Fruit fly (Drosophila melanogaster) whole organism: ENCODE measurements around the gene CG3744.

Experiments used
- CG8478 ChIP-seq: fragments of >200 bp; optimal IDR thresholded peaks from 2 replicates; lab custom pipeline; 2018; ENCODE audit warnings: inconsistent platforms
- Dll ChIP-seq: fragments of >200 bp; optimal IDR thresholded peaks from 2 replicates; lab custom pipeline; 2017
- EcR ChIP-seq, 2 experiments: fragments of >200 bp; optimal IDR thresholded peaks; 2 replicates each; lab custom pipeline; 2017; ENCODE audit warnings: missing biosample characterization in 2 of 2, missing genetic modification characterization in 2 of 2, missing genetic modification reagents in 2 of 2
- pan ChIP-seq: fragments of >200 bp; optimal IDR thresholded peaks from 2 replicates; lab custom pipeline; 2017
- psq ChIP-seq: fragments of >200 bp; optimal IDR thresholded peaks from 2 replicates; lab custom pipeline; 2017
- usp ChIP-seq: fragments of >200 bp; optimal IDR thresholded peaks from 2 replicates; lab custom pipeline; 2017; ENCODE audit warnings: missing biosample characterization, missing genetic modification characterization, mixed read lengths

The CG3744 gene

DNA sequence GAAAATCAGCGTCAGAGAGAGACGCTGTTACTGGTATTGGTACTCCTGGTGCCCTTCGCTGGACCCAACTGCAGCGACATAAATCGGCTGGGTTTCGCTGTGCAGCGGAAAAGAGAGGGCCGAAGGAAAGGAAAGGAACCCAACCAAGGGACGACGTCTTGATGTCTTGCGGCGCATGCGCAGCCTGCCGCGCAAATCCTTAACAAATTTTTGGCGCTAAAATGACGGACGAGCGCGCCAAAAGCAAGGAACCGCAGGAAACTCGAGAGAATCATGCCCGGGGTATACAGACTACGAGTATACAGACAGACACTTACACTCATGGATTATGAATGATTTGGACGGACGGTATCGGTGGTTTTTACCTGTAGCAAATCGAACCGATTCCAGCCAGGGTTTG lies 9.5 kb downstream of the CG3744 start:
- no peak for TF ChIP-seq CG8478 (lab: Kevin White, UChicago)
- no peak for TF ChIP-seq EcR (GFP tag; optimal IDR thresholded peaks at IDR 0.05; lab: Kevin White, UChicago)
- TF ChIP-seq psq (lab: Kevin White, UChicago) = no peak
- no peak for TF ChIP-seq Dll (lab: Kevin White, UChicago)
- no peak for TF ChIP-seq usp (GFP tag; lab: Kevin White, UChicago)
- no peak for TF ChIP-seq pan (lab: Kevin White, UChicago)

dm6 chr3R:24864719-24865400 lies 11.6 kb downstream of the CG3744 start, which contains the start of the genes Srg1 and Elal:
Gene Srg1, minus strand, starts transcription at chr3R:24864732.
Gene Elal, plus strand, starts transcription at chr3R:24865350.
- no peak for TF ChIP-seq pan (lab: Kevin White, UChicago)
- TF ChIP-seq usp (GFP tag; lab: Kevin White, UChicago) = no peak
- no peak for TF ChIP-seq psq (lab: Kevin White, UChicago)
- TF ChIP-seq Dll (lab: Kevin White, UChicago) = no peak
- TF ChIP-seq CG8478 (lab: Kevin White, UChicago) = no peak
- TF ChIP-seq EcR (GFP tag; optimal IDR thresholded peaks at IDR 0.05; lab: Kevin White, UChicago) = no peak

- TF ChIP-seq EcR (GFP tag; optimal IDR thresholded peaks at IDR 0.05; lab: Kevin White, UChicago) = no peak
- TF ChIP-seq pan (lab: Kevin White, UChicago) = no peak
- no peak for TF ChIP-seq psq (lab: Kevin White, UChicago)
- TF ChIP-seq usp (GFP tag; lab: Kevin White, UChicago) = no peak
These were observed 12.6 kb downstream of the CG3744 start for dm6 chr3R:24863894-24864293.

DNA sequence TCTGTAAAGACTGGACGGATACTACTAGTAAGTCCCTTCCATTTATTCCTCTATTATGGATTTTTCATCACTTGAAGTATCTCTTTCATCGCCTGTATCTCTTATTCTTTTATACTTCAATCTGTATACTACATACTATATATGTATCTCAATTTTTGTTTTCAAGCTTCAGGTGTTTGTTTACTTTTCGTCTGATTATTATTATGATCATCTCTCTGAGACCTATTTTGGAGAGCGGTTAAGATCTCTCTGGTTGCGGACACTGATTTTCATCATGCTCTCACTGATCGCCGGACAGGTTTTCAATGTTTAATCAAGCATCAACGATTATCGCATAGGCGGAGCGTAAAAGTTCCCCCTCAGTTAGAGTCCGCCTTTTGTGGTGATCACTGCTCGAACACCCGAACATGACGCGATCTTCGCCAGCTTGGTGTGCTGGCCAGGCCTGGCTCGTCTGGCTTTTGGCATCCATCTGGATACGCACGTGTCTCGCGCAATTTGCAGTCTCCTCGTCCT lies 13.8 kb downstream of the CG3744 start, which contains the start of gene CG7016:
Gene CG7016, plus strand, starts transcription at position 358 of the 516 bp plus-strand sequence.
- no peak for TF ChIP-seq EcR (GFP tag; optimal IDR thresholded peaks at IDR 0.05; lab: Kevin White, UChicago)
- no peak for TF ChIP-seq pan (lab: Kevin White, UChicago)
- TF ChIP-seq usp (GFP tag; lab: Kevin White, UChicago) = no peak
- no peak for TF ChIP-seq psq (lab: Kevin White, UChicago)

dm6 chr3R:24862065-24862464 lies 14.4 kb downstream of the CG3744 start, which contains the start of gene CG13640:
Gene CG13640, minus strand, starts transcription at chr3R:24862165.
- TF ChIP-seq psq (lab: Kevin White, UChicago) (no peak), pan (lab: Kevin White, UChicago) (no peak), Dll (lab: Kevin White, UChicago) (no peak), EcR (GFP tag; optimal IDR thresholded peaks at IDR 0.05; lab: Kevin White, UChicago) (no peak), CG8478 (lab: Kevin White, UChicago) (no peak), usp (GFP tag; lab: Kevin White, UChicago) (no peak)

- TF ChIP-seq Dll (lab: Kevin White, UChicago) = no peak
These were observed 16.1 kb downstream of the CG3744 start, which contains the start of gene CG13639 for dm6 chr3R:24860316-24860826. Gene CG13639, minus strand, starts transcription at chr3R:24860366.

DNA sequence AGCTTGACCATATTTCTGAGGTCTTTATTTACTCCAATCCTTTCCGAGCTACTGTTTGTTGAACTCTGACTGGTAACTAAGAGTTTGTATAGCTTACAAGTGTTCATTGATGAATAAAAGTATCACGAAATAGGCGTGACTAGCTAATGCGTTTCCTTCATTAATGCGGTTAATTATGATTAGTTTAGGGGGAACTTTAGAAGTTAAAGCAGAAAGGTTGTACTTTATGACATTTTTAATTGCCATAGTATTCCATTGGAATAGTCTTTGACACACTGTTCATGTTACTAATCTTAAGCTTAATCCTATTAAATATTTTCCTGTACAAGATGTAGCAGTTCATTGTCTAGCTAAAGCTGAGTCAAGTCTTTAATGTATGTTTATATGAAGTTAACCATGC lies 16.8 kb downstream of the CG3744 start, which contains the start of gene ppk22:
Gene ppk22, minus strand, starts transcription at position 101 of the 400 bp plus-strand sequence.
- TF ChIP-seq pan (lab: Kevin White, UChicago) (no peak), EcR (GFP tag; optimal IDR thresholded peaks at IDR 0.05; lab: Kevin White, UChicago) (no peak), Dll (lab: Kevin White, UChicago) (no peak), usp (GFP tag; lab: Kevin White, UChicago) (no peak), CG8478 (lab: Kevin White, UChicago) (no peak), psq (lab: Kevin White, UChicago) (no peak)

DNA sequence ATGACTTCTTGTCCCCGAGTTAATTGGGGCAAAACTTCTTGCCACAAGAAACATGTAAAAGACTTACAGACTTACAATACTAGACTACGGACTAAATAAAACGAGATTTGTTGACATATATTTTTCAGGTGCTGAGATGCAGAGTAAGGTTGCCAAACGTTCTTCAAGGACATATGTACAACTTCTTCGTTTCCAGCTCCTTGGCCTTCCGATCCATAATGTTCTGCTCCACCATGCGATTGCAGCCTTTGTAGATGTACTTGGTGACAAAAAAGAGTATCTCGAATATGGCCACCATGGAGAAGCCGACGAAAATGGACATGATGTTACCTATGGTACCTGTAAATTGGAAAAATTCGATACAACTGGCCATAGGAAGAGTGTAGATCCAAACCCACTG lies 19.0 kb downstream of the CG3744 start, which contains the start of gene CAH4:
Gene CAH4, minus strand, starts transcription at position 101 of the 400 bp plus-strand sequence.
- no peak for TF ChIP-seq CG8478 (lab: Kevin White, UChicago)
- TF ChIP-seq Dll (lab: Kevin White, UChicago) = no peak
- TF ChIP-seq psq (lab: Kevin White, UChicago) = no peak

DNA sequence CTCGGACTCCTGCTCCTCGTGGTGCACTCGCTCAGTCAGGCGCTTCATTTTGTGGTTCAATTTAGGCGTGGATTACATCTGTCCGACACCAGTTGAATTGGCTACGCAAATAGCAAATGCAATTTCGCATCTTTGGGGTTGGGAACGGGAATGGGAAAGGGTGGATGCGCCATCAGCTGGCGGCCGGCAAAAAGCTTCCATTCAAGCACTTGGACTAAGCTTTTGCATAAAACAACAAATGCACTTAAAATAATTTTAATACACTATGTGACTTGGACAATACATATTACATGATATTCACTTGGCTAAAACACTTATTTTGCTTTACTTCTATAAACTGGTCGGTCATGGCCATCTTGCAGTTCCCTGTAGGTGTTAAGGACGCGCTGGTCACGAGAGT lies 20.3 kb downstream of the CG3744 start, which contains the start of gene HDAC11:
Gene HDAC11, minus strand, starts transcription at position 101 of the 400 bp plus-strand sequence.
- TF ChIP-seq psq (lab: Kevin White, UChicago) (no peak), usp (GFP tag; lab: Kevin White, UChicago) (no peak), CG8478 (lab: Kevin White, UChicago) (no peak), pan (lab: Kevin White, UChicago) (no peak), Dll (lab: Kevin White, UChicago) (no peak), EcR (GFP tag; optimal IDR thresholded peaks at IDR 0.05; lab: Kevin White, UChicago) (no peak)

DNA sequence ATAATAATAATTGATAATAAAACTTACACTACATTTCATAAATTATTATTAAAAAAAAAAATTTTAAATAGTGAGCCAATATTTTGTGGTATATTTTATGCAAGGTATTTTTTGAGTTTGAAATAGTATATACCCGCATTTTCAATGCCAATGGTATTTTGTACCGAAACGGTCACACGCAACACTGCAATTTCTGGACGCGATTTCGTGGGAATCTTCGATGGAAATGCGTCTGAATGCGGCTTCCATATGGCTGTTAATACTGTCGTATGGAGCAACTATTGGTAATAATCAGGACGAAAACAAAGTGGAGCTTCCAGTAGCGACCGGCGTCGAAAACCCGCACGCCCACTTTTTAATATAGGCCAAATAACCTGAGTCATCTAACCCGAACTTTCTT lies 25.0 kb downstream of the CG3744 start, which contains the start of gene Nct:
Gene Nct, plus strand, starts transcription at position 173 of the 400 bp plus-strand sequence.
- no peak for TF ChIP-seq Dll (lab: Kevin White, UChicago)
- no peak for TF ChIP-seq EcR (GFP tag; optimal IDR thresholded peaks at IDR 0.05; lab: Kevin White, UChicago)
- no peak for TF ChIP-seq pan (lab: Kevin White, UChicago)

- TF ChIP-seq usp (GFP tag; lab: Kevin White, UChicago) = no peak
- no peak for TF ChIP-seq EcR (GFP tag; optimal IDR thresholded peaks at IDR 0.05; lab: Kevin White, UChicago)
- no peak for TF ChIP-seq pan (lab: Kevin White, UChicago)
- TF ChIP-seq CG8478 (lab: Kevin White, UChicago) = no peak
- TF ChIP-seq Dll (lab: Kevin White, UChicago) = no peak
These were observed 26.0 kb downstream of the CG3744 start, which contains the start of gene CG7006 for dm6 chr3R:24850420-24850819. Gene CG7006, plus strand, starts transcription at chr3R:24850627.
